Fruit fly (Drosophila melanogaster): ENCODE measurements around the gene CG7916.

DNA sequence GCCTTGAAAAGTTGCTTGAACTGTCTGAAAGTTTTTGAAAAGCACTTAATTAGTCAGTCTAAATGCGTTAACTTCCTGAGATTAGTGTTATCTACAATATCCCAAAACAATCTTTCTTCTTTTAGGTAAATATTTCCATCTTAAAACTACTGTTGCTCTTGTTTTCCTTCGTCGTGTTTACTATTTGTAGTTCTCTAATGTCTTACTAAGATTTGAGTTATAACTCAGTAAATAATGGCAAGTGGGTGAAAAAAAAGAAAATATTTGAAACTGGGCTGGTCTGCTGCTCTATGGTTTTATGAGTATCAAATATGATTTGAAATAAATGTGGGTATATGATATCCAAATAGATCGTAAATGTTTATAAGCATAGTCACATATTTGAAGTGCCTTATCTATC lies 45.4 kb upstream of the CG7916 start:
- TF ChIP-seq CTCF (optimal IDR thresholded peaks at IDR 0.05): no peak
- TF ChIP-seq CG8478 (optimal IDR thresholded peaks at IDR 0.05): no peak
